Worm (Caenorhabditis elegans): Measurements from ENCODE around the gene dpy-31.

Gene dpy-31

ce11 chrIII:7209721-7210120, 7.7 kb downstream of the dpy-31 start, which contains the start of gene R151.2 (continued):
- TF ChIP-seq nfya-1 (tag; optimal IDR thresholded peaks at IDR 0.05; ENCODE audit: borderline replicate concordance, insufficient read depth) (no peak), ztf-26 (tag; optimal IDR thresholded peaks at IDR 0.05) (no peak), ceh-58 (GFP tag; IDR thresholded peaks at IDR 0.05) (no peak), hmg-1.2 (GFP tag; IDR thresholded peaks at IDR 0.05) (peak; percentile 24; the same call in 1 of the 2 replicates), hlh-12 (tag; optimal IDR thresholded peaks at IDR 0.05) (no peak), F37B4.10 (GFP tag; IDR thresholded peaks at IDR 0.05) (no peak), B0019.2 (GFP tag; conservative IDR thresholded peaks at IDR 0.05) (no peak), lin-26 (GFP tag; IDR thresholded peaks at IDR 0.05) (0 out of 2 replicates have a peak, but pooled peaks have one; percentile 39)

ce11 chrIII:7210486-7210885, 8.5 kb downstream of the dpy-31 start:
- TF ChIP-seq rec-8 (tag; optimal IDR thresholded peaks at IDR 0.05) = no peak
- no peak for TF ChIP-seq xnd-1 (tag; optimal IDR thresholded peaks at IDR 0.05)
- 0 out of 2 replicates have a peak, but pooled peaks have one; percentile 6 for TF ChIP-seq mcd-1 (GFP tag; IDR thresholded peaks at IDR 0.05)
- peak; percentile 42; the same call in 1 of the 2 replicates for TF ChIP-seq madf-3 (GFP tag; IDR thresholded peaks at IDR 0.05)

- TF ChIP-seq ceh-91 (GFP tag; IDR thresholded peaks at IDR 0.05) (no peak), nhr-80 (tag; optimal IDR thresholded peaks at IDR 0.05) (peak; percentile 50)
Observed at ce11 chrIII:7212028-7212427, 10.0 kb downstream of the dpy-31 start.

- TF ChIP-seq snpc-1.1 (tag; optimal IDR thresholded peaks at IDR 0.05; ENCODE audit: insufficient read depth) (no peak), aptf-3 (GFP tag; IDR thresholded peaks at IDR 0.05) (no peak), F22D6.2 (tag; optimal IDR thresholded peaks at IDR 0.05) (no peak)
Observed at ce11 chrIII:7215532-7215931, 13.5 kb downstream of the dpy-31 start.

ce11 chrIII:7216226-7216625, 14.2 kb downstream of the dpy-31 start, which contains the start of gene R151.1:
TSS of gene R151.1 (plus strand) at chrIII:7216526.
- TF ChIP-seq F55B11.4 (tag; optimal IDR thresholded peaks at IDR 0.05; ENCODE audit: borderline replicate concordance, insufficient read depth) (no peak), B0019.2 (GFP tag; conservative IDR thresholded peaks at IDR 0.05) (no peak), attf-3 (GFP tag; conservative IDR thresholded peaks at IDR 0.05) (no peak), dpl-1 (GFP tag; optimal IDR thresholded peaks at IDR 0.05) (no peak), efl-1 (GFP tag; optimal IDR thresholded peaks at IDR 0.05) (no peak), somi-1 (GFP tag; optimal IDR thresholded peaks at IDR 0.05) (no peak), Y67H2A.10 (GFP tag; conservative IDR thresholded peaks at IDR 0.05) (no peak), pbrm-1 (GFP tag; IDR thresholded peaks at IDR 0.05) (no peak), unc-130 (GFP tag; optimal IDR thresholded peaks at IDR 0.05) (no peak), F57A8.1 (GFP tag; optimal IDR thresholded peaks at IDR 0.05) (no peak), sdz-38 (tag; optimal IDR thresholded peaks at IDR 0.05) (no peak), attf-6 (GFP tag; IDR thresholded peaks at IDR 0.05) (no peak), hlh-26 (GFP tag; conservative IDR thresholded peaks at IDR 0.05) (no peak), nhr-80 (tag; optimal IDR thresholded peaks at IDR 0.05) (no peak), repo-1 (tag; optimal IDR thresholded peaks at IDR 0.05) (no peak)

- TF ChIP-seq unc-62 (GFP tag; optimal IDR thresholded peaks at IDR 0.05) = no peak
- no peak for TF ChIP-seq aptf-2 (GFP tag; conservative IDR thresholded peaks at IDR 0.05)
- TF ChIP-seq hmg-1.2 (GFP tag; IDR thresholded peaks at IDR 0.05) = peak; percentile 24; the same call in 1 of the 2 replicates
- peak; percentile 5 for TF ChIP-seq K12H6.12 (tag; optimal IDR thresholded peaks at IDR 0.05)
Observed at ce11 chrIII:7216924-7217521, 15.0 kb downstream of the dpy-31 start.
